Worm (Caenorhabditis elegans) whole organism, L1 larva: ENCODE measurements around the gene egl-46.

Experiments used
- ama-1 ChIP-seq: fragments of 150-350 bp; optimal IDR thresholded peaks from 2 replicates; lab custom pipeline; 2014
- ceh-63 ChIP-seq: fragments of 200-800 bp; sonication (Bioruptor generic); optimal IDR thresholded peaks from 2 replicates; lab custom pipeline; 2018; ENCODE audit warnings: mild to moderate bottlenecking, missing genetic modification characterization, missing compliant biosample characterization
- ceh-88 ChIP-seq: fragments of 200-800 bp; sonication (Bioruptor generic); IDR thresholded peaks from 2 replicates; pipeline ENCODE4 v1.3.6; 2022; ENCODE audit warnings: missing genetic modification characterization, missing compliant biosample characterization
- lin-13 ChIP-seq: fragments of 150-350 bp; optimal IDR thresholded peaks from 2 replicates; lab custom pipeline; 2014; ENCODE audit warnings: missing biosample characterization, missing genetic modification reagents, missing genetic modification characterization
- lin-35 ChIP-seq, 2 experiments: fragments of 150-350 bp; optimal IDR thresholded peaks; 2 replicates each; lab custom pipeline; 2014; ENCODE audit warnings: missing biosample characterization in 2 of 2, missing genetic modification characterization in 2 of 2, missing genetic modification reagents in 2 of 2
- nhr-28 ChIP-seq: fragments of 150-350 bp; optimal IDR thresholded peaks from 2 replicates; lab custom pipeline; 2014; ENCODE audit warnings: missing biosample characterization, missing genetic modification characterization
- pag-3 ChIP-seq: sonication (generic microtip); optimal IDR thresholded peaks from 2 replicates; lab custom pipeline; 2017; ENCODE audit warnings: missing genetic modification characterization, mild to moderate bottlenecking, missing compliant biosample characterization, antibody characterized with exemption, borderline replicate concordance; ENCODE audit not compliant: insufficient read depth
- skn-1 ChIP-seq: fragments of 150-350 bp; optimal IDR thresholded peaks from 2 replicates; lab custom pipeline; 2014; ENCODE audit warnings: missing biosample characterization, missing genetic modification characterization
- sox-4 ChIP-seq: sonication (generic microtip); optimal IDR thresholded peaks from 2 replicates; lab custom pipeline; 2016; ENCODE audit warnings: missing genetic modification characterization, missing compliant biosample characterization
- unc-130 ChIP-seq: fragments of 150-350 bp; optimal IDR thresholded peaks from 2 replicates; lab custom pipeline; 2017; ENCODE audit warnings: missing biosample characterization, missing genetic modification characterization, inconsistent platforms

ce11 chrV:6684541-6684940 is 3.2 kb upstream of the egl-46 start:
- no peak for TF ChIP-seq pag-3 (tag; lab: Kevin White, UChicago)
- TF ChIP-seq sox-4 (tag; lab: Kevin White, UChicago): no peak
- no peak for TF ChIP-seq lin-13 (GFP tag; lab: Kevin White, UChicago)
- no peak for TF ChIP-seq ama-1 (lab: Kevin White, UChicago)
- no peak for TF ChIP-seq nhr-28
- no peak for TF ChIP-seq unc-130 (tag; lab: Kevin White, UChicago)
- TF ChIP-seq lin-35 (GFP tag; optimal IDR thresholded peaks at IDR 0.05; lab: Kevin White, UChicago): no peak
- TF ChIP-seq skn-1 (tag; lab: Kevin White, UChicago): no peak
- TF ChIP-seq ceh-63 (GFP tag; lab: Kevin White, UChicago): no peak
- TF ChIP-seq ceh-88 (GFP tag; lab: Robert Waterston, UW): no peak
